Worm (Caenorhabditis elegans): ENCODE data around the gene R01H2.4.

R01H2.4 gene

ce11 chrIII:7029105-7029504 lies 35.0 kb downstream of the R01H2.4 start, which contains the start of gene cyk-1:
TSS of gene cyk-1 (minus strand) at chrIII:7029205.
- no peak for TF ChIP-seq lsy-2 (tag; optimal IDR thresholded peaks at IDR 0.05)
- TF ChIP-seq flh-1 (GFP tag; optimal IDR thresholded peaks at IDR 0.05): no peak
- no peak for TF ChIP-seq ces-1 (GFP tag; optimal IDR thresholded peaks at IDR 0.05)
- TF ChIP-seq drap-1 (GFP tag; optimal IDR thresholded peaks at IDR 0.05): no peak
- no peak for TF ChIP-seq mep-1 (tag; optimal IDR thresholded peaks at IDR 0.05)
- no peak for TF ChIP-seq nhr-76 (tag; optimal IDR thresholded peaks at IDR 0.05)
- TF ChIP-seq snpc-4 (tag; optimal IDR thresholded peaks at IDR 0.05): no peak

- TF ChIP-seq ces-1 (GFP tag; optimal IDR thresholded peaks at IDR 0.05): no peak
Observed at ce11 chrIII:7025839-7026238, 38.2 kb downstream of the R01H2.4 start.

ce11 chrIII:7021156-7021637 lies 42.9 kb downstream of the R01H2.4 start, which contains the start of gene rfl-1:
TSS of gene rfl-1 (plus strand) at chrIII:7021206.
- TF ChIP-seq ceh-39 (tag; optimal IDR thresholded peaks at IDR 0.05) (peak; percentile 26), pha-4 (tag; optimal IDR thresholded peaks at IDR 0.05) (peak; percentile 11), tbx-8 (GFP tag; optimal IDR thresholded peaks at IDR 0.05) (no peak), hlh-1 (tag; optimal IDR thresholded peaks at IDR 0.05) (peak; percentile 24), sem-2 (GFP tag; optimal IDR thresholded peaks at IDR 0.05) (no peak), ces-1 (GFP tag; optimal IDR thresholded peaks at IDR 0.05) (peak; percentile 81), lsy-2 (tag; optimal IDR thresholded peaks at IDR 0.05) (peak; percentile 70), ham-2 (GFP tag; optimal IDR thresholded peaks at IDR 0.05) (no peak), unc-120 (tag; optimal IDR thresholded peaks at IDR 0.05; ENCODE audit: poor library complexity, severe bottlenecking) (no peak), zip-8 (tag; optimal IDR thresholded peaks at IDR 0.05) (no peak), bed-3 (GFP tag; optimal IDR thresholded peaks at IDR 0.05) (no peak), elt-1 (tag; optimal IDR thresholded peaks at IDR 0.05; ENCODE audit: borderline replicate concordance, insufficient read depth) (no peak), cnd-1 (tag; optimal IDR thresholded peaks at IDR 0.05) (no peak), lin-13 (tag; optimal IDR thresholded peaks at IDR 0.05) (no peak)

ce11 chrIII:7020500-7020899 lies 43.6 kb downstream of the R01H2.4 start, which contains the start of gene col-8:
TSS of gene col-8 (minus strand) at chrIII:7020600.
- TF ChIP-seq nhr-12 (tag; optimal IDR thresholded peaks at IDR 0.05) (no peak), tbx-8 (GFP tag; optimal IDR thresholded peaks at IDR 0.05) (no peak), lsy-2 (tag; optimal IDR thresholded peaks at IDR 0.05) (no peak), ceh-39 (tag; optimal IDR thresholded peaks at IDR 0.05) (no peak), hlh-1 (tag; optimal IDR thresholded peaks at IDR 0.05) (no peak), drap-1 (GFP tag; optimal IDR thresholded peaks at IDR 0.05) (no peak), nhr-76 (tag; optimal IDR thresholded peaks at IDR 0.05) (no peak)

ce11 chrIII:7019724-7020123 lies 44.4 kb downstream of the R01H2.4 start:
- TF ChIP-seq ceh-83 (GFP tag; optimal IDR thresholded peaks at IDR 0.05) (no peak), M03D4.4 (tag; optimal IDR thresholded peaks at IDR 0.05) (no peak)

ce11 chrIII:7013764-7014163 lies 50.3 kb downstream of the R01H2.4 start:
- no peak for TF ChIP-seq ces-1 (GFP tag; optimal IDR thresholded peaks at IDR 0.05)
- TF ChIP-seq nhr-28 (tag; optimal IDR thresholded peaks at IDR 0.05): no peak
- TF ChIP-seq bed-3 (GFP tag; optimal IDR thresholded peaks at IDR 0.05): no peak
- no peak for TF ChIP-seq sem-2 (GFP tag; optimal IDR thresholded peaks at IDR 0.05)
- TF ChIP-seq sptf-1 (tag; optimal IDR thresholded peaks at IDR 0.05): no peak
- no peak for TF ChIP-seq ztf-11 (tag; optimal IDR thresholded peaks at IDR 0.05)
- TF ChIP-seq nhr-2 (tag; optimal IDR thresholded peaks at IDR 0.05): no peak
- TF ChIP-seq nhr-12 (tag; optimal IDR thresholded peaks at IDR 0.05): no peak
- no peak for TF ChIP-seq nhr-76 (tag; optimal IDR thresholded peaks at IDR 0.05)
- no peak for TF ChIP-seq unc-62 (GFP tag; optimal IDR thresholded peaks at IDR 0.05)
- no peak for TF ChIP-seq lin-13 (tag; optimal IDR thresholded peaks at IDR 0.05)

- TF ChIP-seq nhr-12 (tag; optimal IDR thresholded peaks at IDR 0.05) (no peak), flh-1 (GFP tag; optimal IDR thresholded peaks at IDR 0.05) (no peak), ces-1 (GFP tag; optimal IDR thresholded peaks at IDR 0.05) (peak; percentile 33), drap-1 (GFP tag; optimal IDR thresholded peaks at IDR 0.05) (no peak), elt-1 (tag; optimal IDR thresholded peaks at IDR 0.05; ENCODE audit: borderline replicate concordance, insufficient read depth) (no peak)
Observed at ce11 chrIII:7012060-7012459, 52.0 kb downstream of the R01H2.4 start.

Data from whole organism, mixed stage, embryonic.